Fruit fly (Drosophila melanogaster): ENCODE data around the gene Csl4.

DNA sequence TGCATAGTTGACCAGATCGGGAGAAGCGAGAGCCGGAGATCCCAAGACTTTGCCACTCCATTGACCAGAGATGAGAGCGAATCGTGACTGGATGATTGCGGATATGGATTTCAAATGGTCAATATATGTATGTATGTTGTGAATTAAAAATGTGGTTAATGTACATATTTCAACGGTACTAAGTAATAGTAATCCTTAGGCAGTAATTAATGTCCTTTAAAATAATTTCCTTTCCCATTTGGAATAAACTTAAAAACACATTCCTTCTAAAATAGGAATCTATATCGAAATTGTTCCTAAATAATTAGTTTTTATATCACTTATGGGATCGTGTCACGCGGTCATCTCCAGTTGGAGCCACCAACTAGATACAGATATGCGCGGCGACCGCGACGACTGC is 49.4 kb downstream of the Csl4 start:
- TF ChIP-seq CG8159 (tag; optimal IDR thresholded peaks at IDR 0.05) (peak; percentile 48), Pif1A (GFP tag; optimal IDR thresholded peaks at IDR 0.05) (peak; percentile 8), fd96Ca (GFP tag; IDR thresholded peaks at IDR 0.05) (no peak), CG32121 (GFP tag; IDR thresholded peaks at IDR 0.05) (no peak), Ets98B (GFP tag; IDR thresholded peaks at IDR 0.05) (no peak), CG34367 (tag; optimal IDR thresholded peaks at IDR 0.05) (peak; percentile 54)

Measured in whole organism, pupa.